Fruit fly (Drosophila melanogaster) whole organism, prepupa: Measurements from ENCODE around the gene Drsl1.

Experiments used
- CG1621 ChIP-seq: fragments of 200-800 bp; sonication (Bioruptor generic); optimal IDR thresholded peaks from 3 replicates; lab custom pipeline; 2018; ENCODE audit warnings: missing biosample characterization, mild to moderate bottlenecking, missing genetic modification characterization
- ss ChIP-seq, 2 experiments: fragments of 200-800 bp; sonication (Bioruptor generic); optimal IDR thresholded peaks; 2 replicates in 1 of 2; 3 replicates in 1 of 2; lab custom pipeline; 2017 to 2018; ENCODE audit warnings: mild to moderate bottlenecking in 2 of 2, missing biosample characterization in 2 of 2, missing genetic modification characterization in 2 of 2, moderate library complexity in 1 of 2

dm6 chr3L:3328771-3329170 lies 6.8 kb downstream of the Drsl1 start, which contains the start of gene Strip:
- TF ChIP-seq ss (GFP tag; optimal IDR thresholded peaks at IDR 0.05; lab: Kevin White, UChicago) = no peak
- TF ChIP-seq CG1621 = no peak
